Fruit fly (Drosophila melanogaster): ENCODE results near the gene Herp.

Herp gene

dm6 chr2L:7799804-7800433 lies at the start of gene Herp, which contains the start of gene r2d2 (continued):
- peak; percentile 71 for TF ChIP-seq gsb (GFP tag; IDR thresholded peaks at IDR 0.05)
- TF ChIP-seq dpn (GFP tag; optimal IDR thresholded peaks at IDR 0.05), result peak; percentile 93 to 96
- TF ChIP-seq Spps (tag; optimal IDR thresholded peaks at IDR 0.05), result peak; percentile 69
- TF ChIP-seq CG18599 (GFP tag; optimal IDR thresholded peaks at IDR 0.05), result peak; percentile 94
- peak; percentile 43; the same call in 1 of the 2 replicates for TF ChIP-seq CG17612 (GFP tag; IDR thresholded peaks at IDR 0.05)
- peak; percentile 94 for TF ChIP-seq Camta (GFP tag; optimal IDR thresholded peaks at IDR 0.05)
- peak; percentile 83; the same call in 2 of the 3 replicates for TF ChIP-seq C15 (GFP tag; IDR thresholded peaks at IDR 0.05)
- TF ChIP-seq otp (GFP tag; IDR thresholded peaks at IDR 0.05), result peak; percentile 67; the same call in 1 of the 3 replicates
- peak; percentile 83 for TF ChIP-seq vfl (GFP tag; optimal IDR thresholded peaks at IDR 0.05)
- TF ChIP-seq CG6854 (GFP tag; optimal IDR thresholded peaks at IDR 0.05), result peak; percentile 82
- TF ChIP-seq CG3065 (GFP tag; optimal IDR thresholded peaks at IDR 0.05), result peak; percentile 66
- peak; percentile 80; the same call in 1 of the 2 replicates for TF ChIP-seq wdn (GFP tag; IDR thresholded peaks at IDR 0.05)
- peak; percentile 93 for TF ChIP-seq pb (GFP tag; optimal IDR thresholded peaks at IDR 0.05)
- peak; percentile 40 for TF ChIP-seq pfk (GFP tag; optimal IDR thresholded peaks at IDR 0.05)
- TF ChIP-seq CG6175 (GFP tag; IDR thresholded peaks at IDR 0.05), result peak; percentile 84
- TF ChIP-seq onecut (GFP tag; IDR thresholded peaks at IDR 0.05), result peak; percentile 86
- TF ChIP-seq wek (GFP tag; optimal IDR thresholded peaks at IDR 0.05), result peak; percentile 72
- TF ChIP-seq Lim3 (GFP tag; IDR thresholded peaks at IDR 0.05), result peak; percentile 52; the same call in 1 of the 2 replicates
- TF ChIP-seq CG5180 (GFP tag; optimal IDR thresholded peaks at IDR 0.05), result peak; percentile 66
- peak; percentile 95 for TF ChIP-seq gro (GFP tag; optimal IDR thresholded peaks at IDR 0.05)
- peak; percentile 73 for TF ChIP-seq CG8388 (GFP tag; optimal IDR thresholded peaks at IDR 0.05)
- TF ChIP-seq prd (optimal IDR thresholded peaks at IDR 0.05), result no peak
- peak; percentile 92 for TF ChIP-seq prd (GFP tag; IDR thresholded peaks at IDR 0.05)
- peak; percentile 53 for TF ChIP-seq dimm (GFP tag; IDR thresholded peaks at IDR 0.05)
- TF ChIP-seq CG15601 (tag; optimal IDR thresholded peaks at IDR 0.05), result peak; percentile 85
- TF ChIP-seq Pdp1 (GFP tag; optimal IDR thresholded peaks at IDR 0.05), result peak; percentile 93
- peak in 1 of 2 experiments; percentile 88 for TF ChIP-seq eve (GFP tag; optimal IDR thresholded peaks at IDR 0.05)
- TF ChIP-seq CG14014 (GFP tag; IDR thresholded peaks at IDR 0.05), result peak; percentile 91
- TF ChIP-seq CG13424 (tag; optimal IDR thresholded peaks at IDR 0.05), result peak; percentile 94
- peak; percentile 83 for TF ChIP-seq Poxn (GFP tag; IDR thresholded peaks at IDR 0.05)
- peak; percentile 96 for TF ChIP-seq CG31441 (GFP tag; IDR thresholded peaks at IDR 0.05)
- peak; percentile 83 for TF ChIP-seq da (GFP tag; optimal IDR thresholded peaks at IDR 0.05)
- TF ChIP-seq CG11696 (GFP tag; IDR thresholded peaks at IDR 0.05), result no peak
- TF ChIP-seq CG31388 (GFP tag; optimal IDR thresholded peaks at IDR 0.05), result peak; percentile 75
- TF ChIP-seq Mes4 (GFP tag; optimal IDR thresholded peaks at IDR 0.05), result peak; percentile 86
- peak; percentile 79 for TF ChIP-seq CG15479 (GFP tag; optimal IDR thresholded peaks at IDR 0.05)
- peak; percentile 66 for TF ChIP-seq bowl (GFP tag; IDR thresholded peaks at IDR 0.05)
- TF ChIP-seq row (GFP tag; IDR thresholded peaks at IDR 0.05), result peak; percentile 97
- TF ChIP-seq Taf1 (GFP tag; IDR thresholded peaks at IDR 0.05), result peak; percentile 81
- TF ChIP-seq CG32767 (GFP tag; IDR thresholded peaks at IDR 0.05), result peak; percentile 86
- TF ChIP-seq CG15073 (GFP tag; optimal IDR thresholded peaks at IDR 0.05), result peak; percentile 55
- peak; percentile 91 for TF ChIP-seq CG7839 (tag; optimal IDR thresholded peaks at IDR 0.05)
- no peak for TF ChIP-seq Hr39 (optimal IDR thresholded peaks at IDR 0.05)
- peak; percentile 93 for TF ChIP-seq nmo (GFP tag; optimal IDR thresholded peaks at IDR 0.05)
- TF ChIP-seq NC2α (GFP tag; optimal IDR thresholded peaks at IDR 0.05), result peak; percentile 84
- peak; percentile 94 for TF ChIP-seq dysf (GFP tag; IDR thresholded peaks at IDR 0.05)
- TF ChIP-seq Aef1 (GFP tag; IDR thresholded peaks at IDR 0.05), result peak; percentile 91
- TF ChIP-seq ken (GFP tag; IDR thresholded peaks at IDR 0.05), result peak; percentile 88
- TF ChIP-seq chif (GFP tag; optimal IDR thresholded peaks at IDR 0.05), result peak; percentile 90 to 93
- peak; percentile 95 for TF ChIP-seq CG12769 (tag; optimal IDR thresholded peaks at IDR 0.05)
